Fruit fly (Drosophila melanogaster) whole organism, embryonic: ENCODE measurements around the gene MTF-1.

Experiments
- Blimp-1 ChIP-seq: fragments of 200-800 bp; sonication (Bioruptor generic); optimal IDR thresholded peaks from 3 replicates; lab custom pipeline; 2018; ENCODE audit warnings: missing biosample characterization, missing genetic modification characterization, mild to moderate bottlenecking, moderate library complexity, missing genetic modification reagents
- C15 ChIP-seq: fragments of 200-800 bp; sonication (Bioruptor generic); IDR thresholded peaks from 3 replicates; pipeline ENCODE4 v1.3.6; 2022; ENCODE audit warnings: missing biosample characterization, missing genetic modification characterization
- CG10366 ChIP-seq: fragments of 200-800 bp; sonication (Bioruptor generic); IDR thresholded peaks from 2 replicates; pipeline ENCODE4 v1.3.6; 2022; ENCODE audit warnings: missing biosample characterization, missing genetic modification characterization
- CG10979 ChIP-seq: fragments of 200-800 bp; sonication (Bioruptor generic); optimal IDR thresholded peaks from 2 replicates; lab custom pipeline; 2018; ENCODE audit warnings: missing biosample characterization, mild to moderate bottlenecking, missing genetic modification characterization, moderate library complexity
- CG11696 ChIP-seq: fragments of 200-800 bp; sonication (Bioruptor generic); IDR thresholded peaks from 2 replicates; pipeline ENCODE4 v1.3.6; 2022; ENCODE audit warnings: missing biosample characterization, missing genetic modification characterization
- CG12219 ChIP-seq: fragments of 200-800 bp; sonication (Bioruptor generic); optimal IDR thresholded peaks from 3 replicates; lab custom pipeline; 2018; ENCODE audit warnings: missing biosample characterization, mild to moderate bottlenecking, missing genetic modification characterization
- CG14667 ChIP-seq: fragments of 200-800 bp; sonication (Bioruptor generic); IDR thresholded peaks from 2 replicates; pipeline ENCODE4 v1.3.6; 2022; ENCODE audit warnings: missing biosample characterization, missing genetic modification characterization
- CG17568 ChIP-seq: fragments of 200-800 bp; sonication (Bioruptor generic); optimal IDR thresholded peaks from 2 replicates; lab custom pipeline; 2018; ENCODE audit warnings: missing biosample characterization, mild to moderate bottlenecking, missing genetic modification characterization, moderate library complexity
- CG2712 ChIP-seq: fragments of 200-800 bp; optimal IDR thresholded peaks from 3 replicates; lab custom pipeline; 2019; ENCODE audit warnings: missing biosample characterization, mild to moderate bottlenecking, missing genetic modification characterization, moderate library complexity
- CG31365 ChIP-seq: fragments of 200-800 bp; sonication (Bioruptor generic); optimal IDR thresholded peaks from 2 replicates; lab custom pipeline; 2018; ENCODE audit warnings: missing biosample characterization, mild to moderate bottlenecking, missing genetic modification characterization
- CG31441 ChIP-seq: fragments of 200-800 bp; sonication (Bioruptor generic); IDR thresholded peaks from 2 replicates; pipeline ENCODE4 v1.3.6; 2022; ENCODE audit warnings: missing biosample characterization, missing genetic modification characterization
- CG3995 ChIP-seq: fragments of 200-800 bp; sonication (Bioruptor generic); optimal IDR thresholded peaks from 3 replicates; lab custom pipeline; 2016; ENCODE audit warnings: missing biosample characterization, missing genetic modification characterization
- CG4730 ChIP-seq: fragments of 200-800 bp; sonication (Bioruptor generic); IDR thresholded peaks from 2 replicates; pipeline ENCODE4 v1.3.6; 2022; ENCODE audit warnings: missing biosample characterization, missing genetic modification characterization
- CG7839 ChIP-seq: fragments of 200-800 bp; sonication (Bioruptor generic); optimal IDR thresholded peaks from 3 replicates; lab custom pipeline; 2018; ENCODE audit warnings: missing biosample characterization, mild to moderate bottlenecking, missing genetic modification characterization, moderate library complexity
- CG9215 ChIP-seq: fragments of 200-800 bp; sonication (Bioruptor generic); IDR thresholded peaks from 2 replicates; pipeline ENCODE4 v1.3.6; 2022; ENCODE audit warnings: missing biosample characterization, missing genetic modification characterization
- CG9437 ChIP-seq: fragments of 200-800 bp; sonication (Bioruptor generic); optimal IDR thresholded peaks from 2 replicates; lab custom pipeline; 2018; ENCODE audit warnings: missing biosample characterization, mild to moderate bottlenecking, missing genetic modification characterization
- CG9932 ChIP-seq: fragments of 200-800 bp; sonication (Bioruptor generic); IDR thresholded peaks from 2 replicates; pipeline ENCODE4 v1.3.6; 2022; ENCODE audit warnings: missing biosample characterization, missing genetic modification characterization
- Chrac-16 ChIP-seq: fragments of 200-800 bp; sonication (Bioruptor generic); optimal IDR thresholded peaks from 3 replicates; lab custom pipeline; 2016; ENCODE audit warnings: missing biosample characterization, missing genetic modification characterization
- D ChIP-seq, 2 experiments: fragments of 200-800 bp in 1 of 2; fragments of >200 bp in 1 of 2; sonication (Bioruptor generic) in 1 of 2; optimal IDR thresholded peaks; 2 replicates in 1 of 2; 3 replicates in 1 of 2; lab custom pipeline; 2017; ENCODE audit warnings: mild to moderate bottlenecking in 1 of 2, missing biosample characterization in 1 of 2, missing genetic modification characterization in 1 of 2, missing genetic modification reagents in 1 of 2
- Dip3 ChIP-seq: fragments of 200-800 bp; sonication (Bioruptor generic); optimal IDR thresholded peaks from 3 replicates; lab custom pipeline; 2016; ENCODE audit warnings: missing biosample characterization, missing genetic modification characterization
- Doc3 ChIP-seq: fragments of 200-800 bp; sonication (Bioruptor generic); IDR thresholded peaks from 3 replicates; pipeline ENCODE4 v1.3.6; 2022; ENCODE audit warnings: missing biosample characterization, missing genetic modification characterization; ENCODE audit not compliant: partially characterized antibody
- E2f1 ChIP-seq: fragments of 200-800 bp; sonication (Bioruptor generic); IDR thresholded peaks from 2 replicates; pipeline ENCODE4 v1.3.6; 2022; ENCODE audit warnings: missing biosample characterization, missing genetic modification characterization
- Gsc ChIP-seq: fragments of 200-800 bp; sonication (Bioruptor generic); IDR thresholded peaks from 2 replicates; pipeline ENCODE4 v1.3.6; 2022; ENCODE audit warnings: missing biosample characterization, missing genetic modification characterization
- HLH3B ChIP-seq: fragments of 200-800 bp; sonication (Bioruptor generic); IDR thresholded peaks from 2 replicates; pipeline ENCODE4 v1.3.6; 2022; ENCODE audit warnings: missing biosample characterization, missing genetic modification characterization
- Hey ChIP-seq: fragments of 200-800 bp; sonication (Bioruptor generic); optimal IDR thresholded peaks from 3 replicates; lab custom pipeline; 2018; ENCODE audit warnings: missing biosample characterization, mild to moderate bottlenecking, missing genetic modification characterization
- Jarid2 ChIP-seq: fragments of 200-800 bp; sonication (Bioruptor generic); optimal IDR thresholded peaks from 3 replicates; lab custom pipeline; 2017; ENCODE audit warnings: mild to moderate bottlenecking, missing biosample characterization, missing genetic modification reagents, missing genetic modification characterization
- NFAT ChIP-seq: fragments of 200-800 bp; sonication (Bioruptor generic); IDR thresholded peaks from 2 replicates; pipeline ENCODE4 v1.3.6; 2022; ENCODE audit warnings: missing biosample characterization, missing genetic modification characterization
- Stat92E ChIP-seq, 3 experiments: fragments of >200 bp in 2 of 3; fragments of 200-800 bp in 1 of 3; sonication (Bioruptor generic) in 1 of 3; optimal IDR thresholded peaks; 2 replicates each; lab custom pipeline; 2017 to 2019; ENCODE audit warnings: missing biosample characterization in 3 of 3, missing genetic modification characterization in 3 of 3, mild to moderate bottlenecking in 1 of 3, moderate library complexity in 1 of 3
- ab ChIP-seq: fragments of 200-800 bp; sonication (Bioruptor generic); optimal IDR thresholded peaks from 2 replicates; lab custom pipeline; 2016; ENCODE audit warnings: missing biosample characterization, missing genetic modification characterization
- ara ChIP-seq: fragments of 200-800 bp; sonication (Bioruptor generic); IDR thresholded peaks from 2 replicates; pipeline ENCODE4 v1.3.6; 2022; ENCODE audit warnings: missing biosample characterization, missing genetic modification characterization
- ato ChIP-seq: fragments of 200-800 bp; sonication (Bioruptor generic); IDR thresholded peaks from 2 replicates; pipeline ENCODE4 v1.3.6; 2022; ENCODE audit warnings: missing biosample characterization, missing genetic modification characterization; ENCODE audit not compliant: partially characterized antibody
- bbx ChIP-seq: fragments of 200-800 bp; sonication (Bioruptor generic); IDR thresholded peaks from 2 replicates; pipeline ENCODE4 v1.3.6; 2022; ENCODE audit warnings: missing biosample characterization, missing genetic modification characterization; ENCODE audit not compliant: partially characterized antibody
- bsh ChIP-seq, 2 experiments: fragments of 200-800 bp; sonication (Bioruptor generic); optimal IDR thresholded peaks; 2 replicates each; lab custom pipeline; 2017 to 2018; ENCODE audit warnings: mild to moderate bottlenecking in 2 of 2, missing biosample characterization in 2 of 2, missing genetic modification characterization in 2 of 2, moderate library complexity in 1 of 2
- chinmo ChIP-seq: fragments of 200-800 bp; sonication (Bioruptor generic); IDR thresholded peaks from 4 replicates; pipeline ENCODE4 v1.3.6; 2022; ENCODE audit warnings: missing biosample characterization, missing genetic modification characterization; ENCODE audit not compliant: partially characterized antibody
- da ChIP-seq: fragments of 200-800 bp; sonication (Bioruptor generic); optimal IDR thresholded peaks from 2 replicates; lab custom pipeline; 2016; ENCODE audit warnings: missing biosample characterization, missing genetic modification characterization
- gcm ChIP-seq: fragments of 200-800 bp; sonication (Bioruptor generic); optimal IDR thresholded peaks from 2 replicates; lab custom pipeline; 2019; ENCODE audit warnings: missing biosample characterization, mild to moderate bottlenecking, missing genetic modification characterization, moderate library complexity
- gro ChIP-seq: fragments of 200-800 bp; sonication (Bioruptor generic); optimal IDR thresholded peaks from 2 replicates; lab custom pipeline; 2016; ENCODE audit warnings: missing biosample characterization, missing genetic modification characterization
- gt ChIP-seq: fragments of 200-800 bp; sonication (Bioruptor generic); IDR thresholded peaks from 2 replicates; pipeline ENCODE4 v1.3.6; 2022; ENCODE audit warnings: missing biosample characterization, missing genetic modification characterization
- nerfin-2 ChIP-seq: fragments of 200-800 bp; sonication (Bioruptor generic); IDR thresholded peaks from 2 replicates; pipeline ENCODE4 v1.3.6; 2022; ENCODE audit warnings: missing biosample characterization, missing genetic modification characterization; ENCODE audit not compliant: partially characterized antibody
- onecut ChIP-seq: fragments of 200-800 bp; sonication (Bioruptor generic); IDR thresholded peaks from 2 replicates; pipeline ENCODE4 v1.3.6; 2022; ENCODE audit warnings: missing biosample characterization, missing genetic modification characterization
- pita ChIP-seq: fragments of 200-800 bp; sonication (Bioruptor generic); optimal IDR thresholded peaks from 2 replicates; lab custom pipeline; 2017; ENCODE audit warnings: missing biosample characterization, mild to moderate bottlenecking, missing genetic modification characterization
- rib ChIP-seq: fragments of 200-800 bp; sonication (Bioruptor generic); IDR thresholded peaks from 2 replicates; pipeline ENCODE4 v1.3.6; 2022; ENCODE audit warnings: missing biosample characterization, missing genetic modification characterization
- scrt ChIP-seq: fragments of 200-800 bp; sonication (Bioruptor generic); optimal IDR thresholded peaks from 2 replicates; lab custom pipeline; 2018; ENCODE audit warnings: missing biosample characterization, mild to moderate bottlenecking, missing genetic modification characterization, moderate library complexity
- sisA ChIP-seq: fragments of 200-800 bp; sonication (Bioruptor generic); IDR thresholded peaks from 2 replicates; pipeline ENCODE4 v1.3.6; 2022; ENCODE audit warnings: missing biosample characterization, missing genetic modification characterization
- slou ChIP-seq: fragments of 200-800 bp; sonication (Bioruptor generic); optimal IDR thresholded peaks from 3 replicates; lab custom pipeline; 2016; ENCODE audit warnings: missing biosample characterization, missing genetic modification characterization
- tgo ChIP-seq: fragments of 200-800 bp; sonication (Bioruptor generic); IDR thresholded peaks from 3 replicates; pipeline ENCODE4 v1.3.6; 2022; ENCODE audit warnings: missing biosample characterization, missing genetic modification characterization
- unpg ChIP-seq: fragments of 200-800 bp; sonication (Bioruptor generic); optimal IDR thresholded peaks from 3 replicates; lab custom pipeline; 2018; ENCODE audit warnings: missing biosample characterization, mild to moderate bottlenecking, missing genetic modification characterization, moderate library complexity
- zen2 ChIP-seq: fragments of 200-800 bp; sonication (Bioruptor generic); IDR thresholded peaks from 3 replicates; pipeline ENCODE4 v1.3.6; 2022; ENCODE audit warnings: missing biosample characterization, missing genetic modification characterization; ENCODE audit not compliant: partially characterized antibody

The MTF-1 gene

DNA sequence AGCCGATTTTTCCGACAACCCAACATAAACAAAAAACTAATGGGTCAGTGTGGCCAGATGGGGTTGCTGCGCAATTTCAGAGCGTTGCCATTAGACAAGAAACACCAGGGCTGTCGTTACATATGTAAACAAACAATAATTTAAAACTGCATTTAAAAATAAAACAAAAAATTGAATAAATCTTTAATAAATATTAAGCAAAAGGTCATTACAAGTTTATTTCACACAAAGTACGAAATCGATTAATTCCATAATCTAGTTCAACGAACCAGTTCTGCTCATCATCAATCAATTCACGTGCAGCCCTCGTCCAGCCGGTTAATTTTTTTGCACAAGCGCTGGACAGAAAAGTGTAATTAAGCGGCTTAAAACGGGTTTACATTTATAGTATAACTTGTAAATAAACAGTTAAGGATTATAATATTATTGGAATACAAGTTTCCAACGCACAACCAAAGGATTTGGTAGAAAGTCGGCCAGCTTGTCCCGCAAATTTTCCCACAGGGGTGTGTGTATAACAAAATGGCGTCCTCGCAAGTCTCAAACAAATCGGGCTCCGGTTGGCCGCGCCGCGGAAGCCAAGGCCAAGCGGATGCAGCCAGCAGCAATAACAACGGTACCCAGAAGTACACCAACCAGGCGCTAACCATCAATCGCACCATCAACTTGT lies 19.2 kb upstream of the MTF-1 start, which contains the start of the genes CG4022 and Cpsf5 (continued):
- TF ChIP-seq gcm (GFP tag; lab: Kevin White, UChicago), result peak; percentile 78
- peak; percentile 79; the same call in 1 of the 3 replicates for TF ChIP-seq C15 (GFP tag; lab: Robert Waterston, UW)
- peak; percentile 72 for TF ChIP-seq NFAT (GFP tag; lab: Robert Waterston, UW)
- peak; percentile 6 for TF ChIP-seq CG3995
- TF ChIP-seq Chrac-16 (GFP tag; lab: Kevin White, UChicago), result peak; percentile 85
- TF ChIP-seq Stat92E (GFP tag; optimal IDR thresholded peaks at IDR 0.05; lab: Kevin White, UChicago), result peak in 1 of 3 experiments; percentile 73
- TF ChIP-seq CG9932 (GFP tag; lab: Robert Waterston, UW), result peak; percentile 93
- TF ChIP-seq Jarid2 (GFP tag; lab: Kevin White, UChicago), result no peak
- peak; percentile 82 for TF ChIP-seq CG9215
- no peak for TF ChIP-seq ato (GFP tag; lab: Robert Waterston, UW)
- TF ChIP-seq Hey (tag; lab: Kevin White, UChicago), result no peak
- peak; percentile 79 for TF ChIP-seq Blimp-1 (GFP tag; lab: Kevin White, UChicago)
- peak; percentile 40; the same call in 1 of the 2 replicates for TF ChIP-seq gt (GFP tag; lab: Robert Waterston, UW)
- peak in 1 of 2 experiments; percentile 87 for TF ChIP-seq bsh (GFP tag; optimal IDR thresholded peaks at IDR 0.05; lab: Kevin White, UChicago)
- peak; percentile 74 for TF ChIP-seq CG10979 (tag; lab: Kevin White, UChicago)
- TF ChIP-seq ab (GFP tag; lab: Kevin White, UChicago), result peak; percentile 45
- peak; percentile 87 for TF ChIP-seq ara (GFP tag; lab: Robert Waterston, UW)
- TF ChIP-seq CG10366 (GFP tag; lab: Robert Waterston, UW), result peak; percentile 86
- no peak; the same call in 2 of the 3 replicates for TF ChIP-seq zen2
- TF ChIP-seq Dip3 (GFP tag; lab: Kevin White, UChicago), result peak; percentile 53
- TF ChIP-seq CG31441, result peak; percentile 79
- TF ChIP-seq gro, result peak; percentile 23
- TF ChIP-seq tgo, result peak; percentile 86
- peak; percentile 51 for TF ChIP-seq slou (GFP tag; lab: Kevin White, UChicago)
- TF ChIP-seq bbx (GFP tag; lab: Robert Waterston, UW), result no peak
- peak; percentile 91 for TF ChIP-seq CG2712
- TF ChIP-seq chinmo (GFP tag; lab: Robert Waterston, UW), result 0 out of 4 replicates have a peak, but pooled peaks have one; percentile 26
- peak; percentile 79 for TF ChIP-seq E2f1 (GFP tag; lab: Robert Waterston, UW)
- TF ChIP-seq D (optimal IDR thresholded peaks at IDR 0.05; lab: Kevin White, UChicago), result no peak
- TF ChIP-seq D (GFP tag; optimal IDR thresholded peaks at IDR 0.05; lab: Kevin White, UChicago), result peak; percentile 75
- TF ChIP-seq CG4730 (GFP tag; lab: Robert Waterston, UW), result peak; percentile 62
- TF ChIP-seq da (GFP tag; lab: Kevin White, UChicago), result peak; percentile 21
- TF ChIP-seq rib (GFP tag; lab: Robert Waterston, UW), result peak; percentile 89; the same call in 1 of the 2 replicates
- peak; percentile 13 for TF ChIP-seq CG31365 (tag; lab: Kevin White, UChicago)
- TF ChIP-seq CG9437 (GFP tag; lab: Kevin White, UChicago), result peak; percentile 60
- TF ChIP-seq CG17568 (GFP tag; lab: Kevin White, UChicago), result peak; percentile 63
- peak; percentile 79 for TF ChIP-seq CG7839 (tag; lab: Kevin White, UChicago)
- TF ChIP-seq CG12219 (GFP tag; lab: Kevin White, UChicago), result peak; percentile 69
- TF ChIP-seq pita (GFP tag; lab: Kevin White, UChicago), result no peak
- no peak for TF ChIP-seq nerfin-2 (GFP tag; lab: Robert Waterston, UW)
- no peak for TF ChIP-seq Gsc (GFP tag; lab: Robert Waterston, UW)
- peak; percentile 81 for TF ChIP-seq onecut (GFP tag; lab: Robert Waterston, UW)
- peak; percentile 87 for TF ChIP-seq unpg (GFP tag; lab: Kevin White, UChicago)
- TF ChIP-seq sisA (GFP tag; lab: Robert Waterston, UW), result peak; percentile 82
- TF ChIP-seq CG11696 (GFP tag; lab: Robert Waterston, UW), result peak; percentile 61
- TF ChIP-seq CG14667 (GFP tag; lab: Robert Waterston, UW), result peak; percentile 68
- peak; percentile 84 for TF ChIP-seq HLH3B (GFP tag; lab: Robert Waterston, UW)
- no peak for TF ChIP-seq Doc3 (GFP tag; lab: Robert Waterston, UW)
- TF ChIP-seq scrt, result peak; percentile 66
